Fruit fly (Drosophila melanogaster): ENCODE results near the gene Doc2.

dm6 chr3L:9050447-9051069 is 31.5 kb upstream of the Doc2 start:
- TF ChIP-seq psq (optimal IDR thresholded peaks at IDR 0.05) (no peak), h (optimal IDR thresholded peaks at IDR 0.05) (no peak), insv (optimal IDR thresholded peaks at IDR 0.05) (no peak), Sin3A (optimal IDR thresholded peaks at IDR 0.05) (no peak), Myc (optimal IDR thresholded peaks at IDR 0.05) (no peak)
